Fruit fly (Drosophila melanogaster) whole organism, embryonic: ENCODE results near the gene CG13679.

Experiments used
- Abd-B ChIP-seq: fragments of 200-800 bp; sonication (Bioruptor generic); optimal IDR thresholded peaks from 2 replicates; lab custom pipeline; 2018; ENCODE audit warnings: missing biosample characterization, mild to moderate bottlenecking, missing genetic modification characterization, moderate library complexity
- Atf3 ChIP-seq: fragments of 200-800 bp; sonication (Bioruptor generic); optimal IDR thresholded peaks from 3 replicates; lab custom pipeline; 2016; ENCODE audit warnings: missing biosample characterization, missing genetic modification characterization
- BEAF-32 ChIP-seq: fragments of 200-800 bp; sonication (Bioruptor generic); optimal IDR thresholded peaks from 3 replicates; lab custom pipeline; 2017; ENCODE audit warnings: missing biosample characterization, missing genetic modification characterization, mild to moderate bottlenecking, moderate library complexity, missing genetic modification reagents
- Blimp-1 ChIP-seq: fragments of 200-800 bp; sonication (Bioruptor generic); optimal IDR thresholded peaks from 3 replicates; lab custom pipeline; 2018; ENCODE audit warnings: missing biosample characterization, missing genetic modification characterization, mild to moderate bottlenecking, moderate library complexity, missing genetic modification reagents
- CG10321 ChIP-seq: fragments of 200-800 bp; sonication (Bioruptor generic); IDR thresholded peaks from 2 replicates; pipeline ENCODE4 v1.3.6; 2022; ENCODE audit warnings: missing biosample characterization, missing genetic modification characterization
- CG11695 ChIP-seq: fragments of 200-800 bp; sonication (Bioruptor generic); IDR thresholded peaks from 3 replicates; pipeline ENCODE4 v1.3.6; 2022; ENCODE audit warnings: missing biosample characterization, missing genetic modification characterization
- CG12104 ChIP-seq: fragments of 200-800 bp; sonication (Bioruptor generic); optimal IDR thresholded peaks from 3 replicates; lab custom pipeline; 2016; ENCODE audit warnings: missing biosample characterization, missing genetic modification characterization
- CG12155 ChIP-seq: fragments of 200-800 bp; sonication (Bioruptor generic); optimal IDR thresholded peaks from 3 replicates; lab custom pipeline; 2016; ENCODE audit warnings: missing biosample characterization, missing genetic modification characterization
- CG13624 ChIP-seq: fragments of 200-800 bp; sonication (Bioruptor generic); optimal IDR thresholded peaks from 2 replicates; lab custom pipeline; 2016; ENCODE audit warnings: missing biosample characterization, missing genetic modification characterization
- CG14014 ChIP-seq: fragments of 200-800 bp; sonication (Bioruptor generic); IDR thresholded peaks from 2 replicates; pipeline ENCODE4 v1.3.6; 2022; ENCODE audit warnings: missing biosample characterization, missing genetic modification characterization
- CG14965 ChIP-seq: fragments of 200-800 bp; sonication (Bioruptor generic); optimal IDR thresholded peaks from 2 replicates; lab custom pipeline; 2016; ENCODE audit warnings: missing biosample characterization, missing genetic modification characterization, borderline replicate concordance
- CG16863 ChIP-seq: fragments of 200-800 bp; sonication (Bioruptor generic); optimal IDR thresholded peaks from 3 replicates; lab custom pipeline; 2016; ENCODE audit warnings: missing biosample characterization, missing genetic modification characterization
- CG17802 ChIP-seq: fragments of 200-800 bp; sonication (Bioruptor generic); optimal IDR thresholded peaks from 2 replicates; lab custom pipeline; 2018; ENCODE audit warnings: missing biosample characterization, mild to moderate bottlenecking, missing genetic modification characterization, moderate library complexity
- CG2116 ChIP-seq: fragments of 200-800 bp; sonication (Bioruptor generic); optimal IDR thresholded peaks from 3 replicates; lab custom pipeline; 2018; ENCODE audit warnings: missing biosample characterization, mild to moderate bottlenecking, missing genetic modification characterization
- CG3065 ChIP-seq: fragments of 200-800 bp; sonication (Bioruptor generic); optimal IDR thresholded peaks from 2 replicates; lab custom pipeline; 2016; ENCODE audit warnings: missing biosample characterization, missing genetic modification characterization
- CG3995 ChIP-seq: fragments of 200-800 bp; sonication (Bioruptor generic); optimal IDR thresholded peaks from 3 replicates; lab custom pipeline; 2016; ENCODE audit warnings: missing biosample characterization, missing genetic modification characterization
- CG4404 ChIP-seq: fragments of 200-800 bp; sonication (Bioruptor generic); IDR thresholded peaks from 2 replicates; pipeline ENCODE4 v1.3.6; 2022; ENCODE audit warnings: missing biosample characterization, missing genetic modification characterization
- CG4820 ChIP-seq: fragments of 200-800 bp; sonication (Bioruptor generic); optimal IDR thresholded peaks from 3 replicates; lab custom pipeline; 2016; ENCODE audit warnings: missing biosample characterization, missing genetic modification characterization
- CG6175 ChIP-seq: fragments of 200-800 bp; sonication (Bioruptor generic); IDR thresholded peaks from 3 replicates; pipeline ENCODE4 v1.3.6; 2022; ENCODE audit warnings: missing biosample characterization, missing genetic modification characterization
- CG8359 ChIP-seq: fragments of 200-800 bp; sonication (Bioruptor generic); optimal IDR thresholded peaks from 2 replicates; lab custom pipeline; 2017; ENCODE audit warnings: missing biosample characterization, mild to moderate bottlenecking, missing genetic modification characterization, borderline replicate concordance
- CG9609 ChIP-seq: fragments of 200-800 bp; sonication (Bioruptor generic); optimal IDR thresholded peaks from 3 replicates; lab custom pipeline; 2016; ENCODE audit warnings: missing biosample characterization, missing genetic modification characterization
- CHES-1-like ChIP-seq: fragments of 200-800 bp; sonication (Bioruptor generic); optimal IDR thresholded peaks from 2 replicates; lab custom pipeline; 2016; ENCODE audit warnings: missing biosample characterization, missing genetic modification characterization
- CTCF ChIP-seq: fragments of 200-800 bp; sonication (Bioruptor generic); optimal IDR thresholded peaks from 2 replicates; lab custom pipeline; 2017; ENCODE audit warnings: missing biosample characterization, mild to moderate bottlenecking, missing genetic modification characterization, moderate library complexity
- Dip2 ChIP-seq: fragments of 200-800 bp; sonication (Bioruptor generic); IDR thresholded peaks from 2 replicates; pipeline ENCODE4 v1.3.6; 2022; ENCODE audit warnings: missing biosample characterization, missing genetic modification characterization
- Ets65A ChIP-seq: fragments of 200-800 bp; sonication (Bioruptor generic); peaks from one replicate; lab custom pipeline; 2016; ENCODE audit warnings: missing biosample characterization, missing genetic modification characterization
- Ets97D ChIP-seq: fragments of 200-800 bp; sonication (Bioruptor generic); optimal IDR thresholded peaks from 3 replicates; lab custom pipeline; 2016; ENCODE audit warnings: missing biosample characterization, missing genetic modification characterization
- HLH3B ChIP-seq: fragments of 200-800 bp; sonication (Bioruptor generic); IDR thresholded peaks from 2 replicates; pipeline ENCODE4 v1.3.6; 2022; ENCODE audit warnings: missing biosample characterization, missing genetic modification characterization
- Jarid2 ChIP-seq: fragments of 200-800 bp; sonication (Bioruptor generic); optimal IDR thresholded peaks from 3 replicates; lab custom pipeline; 2017; ENCODE audit warnings: mild to moderate bottlenecking, missing biosample characterization, missing genetic modification reagents, missing genetic modification characterization
- MESR4 ChIP-seq: fragments of 200-800 bp; sonication (Bioruptor generic); optimal IDR thresholded peaks from 2 replicates; lab custom pipeline; 2018; ENCODE audit warnings: missing biosample characterization, mild to moderate bottlenecking, missing genetic modification characterization, moderate library complexity
- Rfx ChIP-seq: fragments of 200-800 bp; sonication (Bioruptor generic); IDR thresholded peaks from 2 replicates; pipeline ENCODE4 v1.3.6; 2022; ENCODE audit warnings: missing biosample characterization, missing genetic modification characterization
- Spps ChIP-seq: fragments of 200-800 bp; sonication (Bioruptor generic); optimal IDR thresholded peaks from 2 replicates; lab custom pipeline; 2018; ENCODE audit warnings: missing biosample characterization, mild to moderate bottlenecking, missing genetic modification characterization
- Tbp ChIP-seq: fragments of >200 bp; optimal IDR thresholded peaks from 2 replicates; lab custom pipeline; 2018; ENCODE audit warnings: missing biosample characterization, missing genetic modification characterization
- ato ChIP-seq: fragments of 200-800 bp; sonication (Bioruptor generic); IDR thresholded peaks from 2 replicates; pipeline ENCODE4 v1.3.6; 2022; ENCODE audit warnings: missing biosample characterization, missing genetic modification characterization; ENCODE audit not compliant: partially characterized antibody
- br ChIP-seq: fragments of >200 bp; optimal IDR thresholded peaks from 2 replicates; lab custom pipeline; 2017
- chn ChIP-seq: fragments of 200-800 bp; sonication (Bioruptor generic); optimal IDR thresholded peaks from 2 replicates; lab custom pipeline; 2016; ENCODE audit warnings: missing biosample characterization, missing genetic modification characterization
- exex ChIP-seq: fragments of 200-800 bp; sonication (Bioruptor generic); optimal IDR thresholded peaks from 4 replicates; lab custom pipeline; 2018; ENCODE audit warnings: missing biosample characterization, mild to moderate bottlenecking, missing genetic modification characterization, moderate library complexity
- gcm ChIP-seq: fragments of 200-800 bp; sonication (Bioruptor generic); optimal IDR thresholded peaks from 2 replicates; lab custom pipeline; 2019; ENCODE audit warnings: missing biosample characterization, mild to moderate bottlenecking, missing genetic modification characterization, moderate library complexity
- gcm2 ChIP-seq: fragments of 200-800 bp; sonication (Bioruptor generic); optimal IDR thresholded peaks from 2 replicates; lab custom pipeline; 2016; ENCODE audit warnings: missing biosample characterization, missing genetic modification characterization
- gfzf ChIP-seq: fragments of 200-800 bp; sonication (Bioruptor generic); optimal IDR thresholded peaks from 2 replicates; lab custom pipeline; 2016; ENCODE audit warnings: missing biosample characterization, mild to moderate bottlenecking, missing genetic modification characterization, moderate library complexity
- kni ChIP-seq: fragments of 200-800 bp; sonication (Bioruptor generic); optimal IDR thresholded peaks from 3 replicates; lab custom pipeline; 2017; ENCODE audit warnings: mild to moderate bottlenecking, missing biosample characterization, missing genetic modification reagents, missing genetic modification characterization
- lilli ChIP-seq: fragments of 200-800 bp; sonication (Bioruptor generic); optimal IDR thresholded peaks from 3 replicates; lab custom pipeline; 2016; ENCODE audit warnings: missing biosample characterization, missing genetic modification characterization
- phol ChIP-seq: fragments of 200-800 bp; sonication (Bioruptor generic); optimal IDR thresholded peaks from 3 replicates; lab custom pipeline; 2018; ENCODE audit warnings: missing biosample characterization, mild to moderate bottlenecking, missing genetic modification characterization, moderate library complexity
- prd ChIP-seq, 3 experiments: fragments of >200 bp in 2 of 3; fragments of 200-800 bp in 1 of 3; sonication (Bioruptor generic) in 1 of 3; optimal IDR thresholded peaks in 2 of 3; IDR thresholded peaks in 1 of 3; 2 replicates in 2 of 3; 3 replicates in 1 of 3; pipeline versions ENCODE4 v1.3.6 to Lab custom; 2017 to 2022; ENCODE audit warnings: missing biosample characterization in 1 of 3, missing genetic modification characterization in 1 of 3
- rib ChIP-seq: fragments of 200-800 bp; sonication (Bioruptor generic); IDR thresholded peaks from 2 replicates; pipeline ENCODE4 v1.3.6; 2022; ENCODE audit warnings: missing biosample characterization, missing genetic modification characterization
- row ChIP-seq: fragments of 200-800 bp; sonication (Bioruptor generic); IDR thresholded peaks from 3 replicates; pipeline ENCODE4 v1.3.6; 2022; ENCODE audit warnings: missing biosample characterization, missing genetic modification characterization
- run ChIP-seq: fragments of 200-800 bp; sonication (Bioruptor generic); optimal IDR thresholded peaks from 3 replicates; lab custom pipeline; 2018; ENCODE audit warnings: missing biosample characterization, mild to moderate bottlenecking, missing genetic modification characterization
- sens ChIP-seq: fragments of 200-800 bp; sonication (Bioruptor generic); peaks from one replicate; lab custom pipeline; 2016; ENCODE audit warnings: missing biosample characterization, missing genetic modification characterization
- slbo ChIP-seq: fragments of 200-800 bp; sonication (Bioruptor generic); IDR thresholded peaks from 2 replicates; pipeline ENCODE4 v1.3.6; 2022; ENCODE audit warnings: missing biosample characterization, missing genetic modification characterization
- sob ChIP-seq: fragments of 200-800 bp; sonication (Bioruptor generic); IDR thresholded peaks from 2 replicates; pipeline ENCODE4 v1.3.6; 2022; ENCODE audit warnings: missing biosample characterization, missing genetic modification characterization
- toy ChIP-seq: fragments of 200-800 bp; sonication (Bioruptor generic); IDR thresholded peaks from 2 replicates; pipeline ENCODE4 v1.3.6; 2022; ENCODE audit warnings: missing biosample characterization, missing genetic modification characterization
- unpg ChIP-seq: fragments of 200-800 bp; sonication (Bioruptor generic); optimal IDR thresholded peaks from 3 replicates; lab custom pipeline; 2018; ENCODE audit warnings: missing biosample characterization, mild to moderate bottlenecking, missing genetic modification characterization, moderate library complexity

The CG13679 gene

dm6 chr3L:8177795-8178564, 24.6 kb upstream of the CG13679 start, which contains the start of gene Nmt (continued):
- TF ChIP-seq gfzf (GFP tag; lab: Kevin White, UChicago) (peak; percentile 80), Jarid2 (GFP tag; lab: Kevin White, UChicago) (no peak), lilli (peak; percentile 59), CG12104 (GFP tag; lab: Kevin White, UChicago) (no peak), phol (peak; percentile 10), Atf3 (GFP tag; lab: Kevin White, UChicago) (no peak), CG14014 (GFP tag; lab: Robert Waterston, UW) (peak; percentile 56; the same call in 1 of the 2 replicates), CG11695 (GFP tag; lab: Robert Waterston, UW) (0 out of 3 replicates have a peak, but pooled peaks have one; percentile 6), CG4404 (GFP tag; lab: Robert Waterston, UW) (no peak), run (tag; lab: Kevin White, UChicago) (no peak), CG9609 (GFP tag; lab: Kevin White, UChicago) (no peak), prd (optimal IDR thresholded peaks at IDR 0.05; lab: Kevin White, UChicago) (no peak), prd (GFP tag; IDR thresholded peaks at IDR 0.05; lab: Robert Waterston, UW) (peak; percentile 51; the same call in 1 of the 3 replicates), ato (GFP tag; lab: Robert Waterston, UW) (peak; percentile 70), gcm2 (GFP tag; lab: Kevin White, UChicago) (no peak), BEAF-32 (GFP tag; lab: Kevin White, UChicago) (peak; percentile 84), CG3065 (no peak), CTCF (GFP tag; lab: Kevin White, UChicago) (no peak), Abd-B (GFP tag; lab: Kevin White, UChicago) (no peak), row (GFP tag; lab: Robert Waterston, UW) (peak; percentile 71), CG2116 (peak; percentile 11), Rfx (GFP tag; lab: Robert Waterston, UW) (no peak), kni (no peak), Dip2 (GFP tag; lab: Robert Waterston, UW) (no peak), CHES-1-like (GFP tag; lab: Kevin White, UChicago) (peak; percentile 3), CG10321 (GFP tag; lab: Robert Waterston, UW) (no peak), rib (GFP tag; lab: Robert Waterston, UW) (no peak), CG17802 (tag; lab: Kevin White, UChicago) (no peak), exex (no peak), gcm (GFP tag; lab: Kevin White, UChicago) (no peak), Tbp (GFP tag; lab: Kevin White, UChicago) (no peak), sens (GFP tag; lab: Kevin White, UChicago) (peak; percentile 71), CG4820 (no peak), CG12155 (GFP tag; lab: Kevin White, UChicago) (peak; percentile 1), HLH3B (no peak), br (lab: Kevin White, UChicago) (no peak), MESR4 (GFP tag; lab: Kevin White, UChicago) (peak; percentile 45), slbo (GFP tag; lab: Robert Waterston, UW) (peak; percentile 82), CG13624 (no peak), chn (GFP tag; lab: Kevin White, UChicago) (no peak), sob (GFP tag; lab: Robert Waterston, UW) (no peak), CG8359 (no peak), unpg (GFP tag; lab: Kevin White, UChicago) (peak; percentile 37), CG14965 (GFP tag; lab: Kevin White, UChicago) (no peak), toy (GFP tag; lab: Robert Waterston, UW) (no peak), Spps (tag; lab: Kevin White, UChicago) (no peak), CG3995 (GFP tag; lab: Kevin White, UChicago) (peak; percentile 52), CG16863 (no peak), Ets65A (GFP tag; lab: Kevin White, UChicago) (peak; percentile 90), Blimp-1 (GFP tag; lab: Kevin White, UChicago) (peak; percentile 16), CG6175 (GFP tag; lab: Robert Waterston, UW) (no peak), Ets97D (GFP tag; lab: Kevin White, UChicago) (peak; percentile 32)
